Fruit fly (Drosophila melanogaster) ovary, adult (tissue): ENCODE results near the gene CG42869.
"Not testable (repeated sequence)": the region's sequence is repeated elsewhere in the genome, so short reads cannot be mapped to it uniquely, and the experiment has no call there.

Source experiments
- CG17801 ChIP-seq: fragments of 200-800 bp; optimal IDR thresholded peaks from 2 replicates; lab custom pipeline; 2019; ENCODE audit warnings: missing biosample characterization, mild to moderate bottlenecking, missing genetic modification characterization, moderate library complexity; ENCODE audit not compliant: partially characterized antibody

Gene CG42869

dm6 chr3R:21739010-21739409 is 2.4 kb upstream of the CG42869 start, which contains the start of gene CG34034:
Gene CG34034 (minus strand): TSS chr3R:21739110.
- TF ChIP-seq CG17801: no peak

DNA sequence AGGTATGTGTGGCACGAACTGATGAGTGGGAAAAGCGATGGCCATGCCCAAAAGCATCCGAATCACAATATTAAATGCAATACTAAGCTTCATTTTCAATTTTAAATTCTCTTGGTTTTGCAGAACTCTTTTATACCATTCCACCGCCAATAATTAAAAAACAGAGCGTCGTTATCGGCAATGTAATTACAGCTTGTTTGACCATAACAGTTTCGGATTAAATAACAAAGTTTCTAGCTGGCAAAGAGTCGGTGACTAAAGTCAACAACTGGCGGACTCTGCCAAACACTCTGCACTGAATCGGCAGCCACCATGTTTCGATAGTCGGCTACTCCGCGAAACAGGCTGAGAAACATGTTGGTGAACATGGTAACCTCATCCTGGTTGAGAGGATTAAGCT is 615 bp upstream of the CG42869 start, which contains the start of gene CG42870:
CG42870 (minus strand) TSS at position 101 of the 400 bp plus-strand sequence.
- TF ChIP-seq CG17801: no peak

- TF ChIP-seq CG17801: not testable (repeated sequence)
These were observed 453 bp downstream of the CG42869 start, which contains the start of gene Sfp93F for dm6 chr3R:21736196-21736595. Gene Sfp93F (minus strand): TSS chr3R:21736296.

- TF ChIP-seq CG17801: no peak
These were observed 3.7 kb downstream of the CG42869 start for dm6 chr3R:21732901-21733300.

DNA sequence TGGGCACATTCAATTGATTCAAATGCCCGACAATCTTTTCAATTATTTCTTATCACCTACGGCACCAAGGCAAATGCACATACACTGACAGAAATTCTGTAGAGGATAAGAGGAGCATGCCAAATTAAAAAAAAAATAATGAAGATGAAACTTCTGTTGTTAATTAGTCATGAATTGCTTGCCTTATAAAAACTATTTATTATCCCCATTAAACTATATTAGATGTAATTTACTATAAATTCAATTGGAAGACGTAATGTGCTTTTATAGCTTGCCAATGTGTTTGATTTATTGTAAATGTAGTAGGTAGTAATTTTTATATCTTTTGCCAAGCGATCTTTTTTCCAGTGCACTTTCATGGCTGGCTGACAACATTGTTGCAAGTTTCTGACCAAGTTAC is 5.0 kb downstream of the CG42869 start:
- no peak for TF ChIP-seq CG17801

dm6 chr3R:21730955-21731354 is 5.7 kb downstream of the CG42869 start:
- TF ChIP-seq CG17801: no peak

DNA sequence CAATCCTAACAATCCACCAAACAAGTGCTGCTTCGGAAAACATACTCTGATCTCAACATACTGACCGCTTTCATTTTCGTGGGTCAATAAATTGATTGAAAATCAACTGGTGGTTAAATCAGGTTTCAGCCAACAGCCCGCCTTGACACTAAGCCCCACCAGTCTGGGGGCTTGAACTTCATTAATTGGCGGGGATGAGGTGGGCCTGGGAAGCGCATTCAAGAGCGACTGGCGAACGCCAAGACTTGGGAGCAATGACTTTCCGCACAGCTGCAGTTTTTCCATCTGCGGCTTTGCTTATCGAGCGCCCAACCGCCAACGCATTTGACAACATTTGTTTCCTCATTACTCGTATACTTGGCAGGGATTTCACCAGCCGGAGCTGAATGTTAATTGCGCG is 10.1 kb downstream of the CG42869 start:
- TF ChIP-seq CG17801: no peak

dm6 chr3R:21722457-21722856 is 14.2 kb downstream of the CG42869 start:
- TF ChIP-seq CG17801: no peak

dm6 chr3R:21719934-21720431 is 16.7 kb downstream of the CG42869 start:
- TF ChIP-seq CG17801: no peak

dm6 chr3R:21719420-21719933 is 17.2 kb downstream of the CG42869 start, which contains the start of gene CG31176:
Gene CG31176 (minus strand): TSS chr3R:21719660.
- no peak for TF ChIP-seq CG17801

- TF ChIP-seq CG17801: no peak
These were observed 32.2 kb downstream of the CG42869 start for dm6 chr3R:21704439-21704838.

- TF ChIP-seq CG17801: no peak
These were observed 33.3 kb downstream of the CG42869 start for dm6 chr3R:21703346-21703745.

dm6 chr3R:21701529-21701928 is 35.1 kb downstream of the CG42869 start:
- TF ChIP-seq CG17801: no peak

- TF ChIP-seq CG17801: no peak
These were observed 36.2 kb downstream of the CG42869 start for dm6 chr3R:21700458-21700857.

dm6 chr3R:21698895-21699300 is 37.8 kb downstream of the CG42869 start:
- no peak for TF ChIP-seq CG17801

DNA sequence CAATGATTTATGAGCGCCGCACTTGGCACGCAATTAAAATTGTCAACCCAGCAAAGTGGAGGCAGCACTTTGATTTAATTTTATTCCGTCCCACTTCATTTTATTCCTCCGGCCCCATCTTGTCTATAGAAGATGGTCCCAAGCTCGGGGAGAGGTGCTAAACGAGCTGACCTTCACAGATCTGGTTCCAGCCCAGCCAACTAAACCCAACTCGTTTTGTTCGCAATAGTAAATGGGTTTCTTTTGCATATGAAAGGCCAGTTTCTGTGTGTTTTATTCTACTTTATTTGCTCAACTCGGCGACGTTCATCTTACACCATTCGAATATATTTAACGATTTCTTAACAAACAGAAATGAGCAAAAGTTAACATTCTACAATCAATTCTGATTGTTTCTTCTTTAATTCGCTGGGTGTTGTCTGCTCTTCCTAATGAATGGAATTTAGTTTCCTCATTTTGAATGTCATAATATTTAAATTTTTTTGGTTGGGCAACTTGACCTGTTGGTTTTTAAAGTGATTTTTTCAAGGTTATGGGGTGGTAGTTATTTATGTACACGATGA is 43.5 kb downstream of the CG42869 start:
- no peak for TF ChIP-seq CG17801

DNA sequence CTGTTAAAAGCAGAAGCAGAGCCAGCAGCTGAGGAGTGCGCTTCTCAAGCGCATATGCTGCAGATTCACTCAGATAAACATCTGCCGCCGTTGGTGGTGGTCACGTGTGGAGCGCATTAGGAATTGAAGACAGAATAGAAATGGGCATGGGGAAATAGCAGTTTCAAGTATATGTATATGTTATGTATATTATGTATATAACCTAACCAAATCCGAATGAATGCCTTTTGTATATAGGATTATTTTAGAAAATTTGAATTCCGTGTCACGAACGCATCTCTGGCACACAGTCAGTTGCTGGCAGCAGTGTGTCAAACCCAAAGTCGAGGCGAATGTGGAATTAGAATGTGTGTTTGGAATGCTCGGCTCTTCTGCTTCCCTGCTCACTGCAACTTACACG is 45.5 kb downstream of the CG42869 start:
- no peak for TF ChIP-seq CG17801

DNA sequence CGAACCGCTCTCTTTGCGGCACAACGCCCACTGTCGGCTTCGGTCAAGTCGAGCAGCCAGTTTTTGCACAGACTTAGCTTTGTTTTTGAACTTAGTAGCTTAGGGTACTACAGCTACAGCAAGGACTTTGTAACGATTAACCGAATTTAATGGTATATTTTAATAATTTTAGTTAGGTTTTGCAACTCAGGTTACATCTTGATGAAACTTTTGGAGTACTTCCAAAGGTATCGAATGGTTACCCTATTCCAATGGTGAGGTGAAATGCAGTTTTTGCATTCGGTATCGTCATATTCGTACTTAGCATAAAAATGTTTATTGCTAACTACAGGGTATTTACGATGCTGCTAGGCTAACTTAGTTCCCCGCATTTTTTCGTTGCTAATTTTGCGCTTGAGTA is 48.1 kb downstream of the CG42869 start:
- TF ChIP-seq CG17801: no peak
